Worm (Caenorhabditis elegans) whole organism, L1 larva: ENCODE measurements around the gene tba-7.

Source experiments
- ama-1 ChIP-seq: fragments of 150-350 bp; optimal IDR thresholded peaks from 2 replicates; lab custom pipeline; 2014
- efl-3 ChIP-seq: fragments of 200-800 bp; sonication (Bioruptor generic); optimal IDR thresholded peaks from 2 replicates; lab custom pipeline; 2018; ENCODE audit warnings: mild to moderate bottlenecking, missing genetic modification characterization, missing compliant biosample characterization
- fkh-8 ChIP-seq: sonication (generic microtip); optimal IDR thresholded peaks from 2 replicates; lab custom pipeline; 2016; ENCODE audit warnings: mild to moderate bottlenecking, missing genetic modification characterization, missing compliant biosample characterization
- isw-1 ChIP-seq: fragments of 200-800 bp; sonication (Bioruptor generic); IDR thresholded peaks from 2 replicates; pipeline ENCODE4 v1.3.6; 2022; ENCODE audit warnings: missing genetic modification characterization, missing compliant biosample characterization
- lin-35 ChIP-seq, 2 experiments: fragments of 150-350 bp; optimal IDR thresholded peaks; 2 replicates each; lab custom pipeline; 2014; ENCODE audit warnings: missing biosample characterization in 2 of 2, missing genetic modification characterization in 2 of 2, missing genetic modification reagents in 2 of 2
- mdl-1 ChIP-seq, 2 experiments: fragments of 150-350 bp; optimal IDR thresholded peaks; 2 replicates each; lab custom pipeline; 2014 to 2017; ENCODE audit warnings: missing biosample characterization in 2 of 2, missing genetic modification characterization in 2 of 2, inconsistent platforms in 1 of 2
- mep-1 ChIP-seq: fragments of 150-350 bp; optimal IDR thresholded peaks from 2 replicates; lab custom pipeline; 2014; ENCODE audit warnings: missing biosample characterization, missing genetic modification characterization
- nhr-84 ChIP-seq: sonication (generic microtip); optimal IDR thresholded peaks from 2 replicates; lab custom pipeline; 2017; ENCODE audit warnings: missing biosample characterization, missing genetic modification characterization
- snpc-4 ChIP-seq: fragments of 150-350 bp; optimal IDR thresholded peaks from 2 replicates; lab custom pipeline; 2014; ENCODE audit warnings: missing biosample characterization, missing genetic modification characterization
- unc-62 ChIP-seq: fragments of 150-350 bp; optimal IDR thresholded peaks from 2 replicates; lab custom pipeline; 2014; ENCODE audit warnings: missing biosample characterization, missing genetic modification reagents, missing genetic modification characterization
- unc-86 ChIP-seq: sonication (generic microtip); optimal IDR thresholded peaks from 2 replicates; lab custom pipeline; 2016; ENCODE audit warnings: missing genetic modification characterization, missing compliant biosample characterization
- ztf-11 ChIP-seq, 2 experiments: sonication (generic microtip); optimal IDR thresholded peaks; 2 replicates each; lab custom pipeline; 2016 to 2017; ENCODE audit warnings: missing genetic modification characterization in 2 of 2, missing biosample characterization in 1 of 2, missing compliant biosample characterization in 1 of 2
- ztf-4 ChIP-seq: fragments of 150-350 bp; optimal IDR thresholded peaks from 2 replicates; lab custom pipeline; 2014; ENCODE audit warnings: missing biosample characterization, missing genetic modification characterization

DNA sequence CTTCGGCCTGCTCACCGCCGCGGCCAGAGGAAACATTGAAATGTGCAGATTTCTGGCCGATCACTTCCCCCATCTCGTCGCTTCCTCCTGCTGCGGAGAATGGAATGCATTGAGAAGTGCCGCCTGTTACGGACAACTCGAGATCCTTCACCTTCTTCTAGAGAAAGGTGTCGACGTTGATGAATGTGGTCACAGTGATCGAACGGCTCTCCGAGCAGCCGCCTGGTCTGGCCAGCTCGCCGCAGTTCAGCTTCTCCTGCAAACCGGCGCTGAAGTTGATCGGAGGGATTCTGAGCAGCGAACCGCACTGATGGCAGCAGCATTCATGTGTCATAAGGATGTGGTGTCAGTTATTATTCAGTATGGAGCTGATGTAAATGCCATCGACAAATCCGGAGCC lies 8.7 kb downstream of the tba-7 start:
- no peak for TF ChIP-seq snpc-4 (tag; lab: Kevin White, UChicago)
- TF ChIP-seq ama-1 = no peak
- TF ChIP-seq isw-1 = no peak
- TF ChIP-seq ztf-11 (tag; optimal IDR thresholded peaks at IDR 0.05; lab: Kevin White, UChicago) = no peak
- no peak for TF ChIP-seq unc-62 (GFP tag; lab: Kevin White, UChicago)
- TF ChIP-seq unc-86 (tag; lab: Kevin White, UChicago) = no peak
- no peak for TF ChIP-seq lin-35 (GFP tag; optimal IDR thresholded peaks at IDR 0.05; lab: Kevin White, UChicago)
- no peak for TF ChIP-seq fkh-8
- TF ChIP-seq mep-1 (tag; lab: Kevin White, UChicago) = no peak
- TF ChIP-seq ztf-4 (tag; lab: Kevin White, UChicago) = no peak
- TF ChIP-seq mdl-1 (tag; optimal IDR thresholded peaks at IDR 0.05; lab: Kevin White, UChicago) = no peak
- TF ChIP-seq efl-3 (GFP tag; lab: Kevin White, UChicago) = no peak
- no peak for TF ChIP-seq nhr-84
